Worm (Caenorhabditis elegans) whole organism, L4 larva: ENCODE results near the gene smrd-1.
A peak's percentile ranks its signal among the peaks of the same experiment; 100 is the strongest.

Experiments used
- aly-2 ChIP-seq: sonication (generic microtip); optimal IDR thresholded peaks from 2 replicates; lab custom pipeline; 2018; ENCODE audit warnings: missing biosample characterization, missing genetic modification characterization
- ama-1 ChIP-seq: fragments of 150-350 bp; optimal IDR thresholded peaks from 2 replicates; lab custom pipeline; 2014; ENCODE audit warnings: inconsistent platforms, mixed read lengths
- arid-1 ChIP-seq: fragments of 200-800 bp; sonication (Bioruptor generic); conservative IDR thresholded peaks from 2 replicates; pipeline ENCODE4 v1.3.6; 2022; ENCODE audit warnings: missing genetic modification reagents, missing genetic modification characterization, missing compliant biosample characterization
- nhr-42 ChIP-seq: fragments of 200-800 bp; sonication (Bioruptor generic); IDR thresholded peaks from 2 replicates; pipeline ENCODE4 v1.3.6; 2022; ENCODE audit warnings: missing genetic modification characterization, missing compliant biosample characterization
- pha-4 ChIP-seq, 2 experiments: fragments of 150-350 bp in 1 of 2; fragments of 200-800 bp in 1 of 2; sonication (Bioruptor generic) in 1 of 2; IDR thresholded peaks in 1 of 2; optimal IDR thresholded peaks in 1 of 2; 2 replicates each; pipeline versions ENCODE4 v1.3.6 to Lab custom; 2014 to 2022; ENCODE audit warnings: missing genetic modification characterization in 2 of 2, missing genetic modification reagents in 2 of 2, missing biosample characterization in 1 of 2, missing compliant biosample characterization in 1 of 2
- zag-1 ChIP-seq: fragments of 150-350 bp; optimal IDR thresholded peaks from 2 replicates; lab custom pipeline; 2014; ENCODE audit warnings: missing biosample characterization, missing genetic modification characterization
- zip-2 ChIP-seq: fragments of 150-350 bp; optimal IDR thresholded peaks from 2 replicates; lab custom pipeline; 2014; ENCODE audit warnings: missing biosample characterization, missing genetic modification characterization

DNA sequence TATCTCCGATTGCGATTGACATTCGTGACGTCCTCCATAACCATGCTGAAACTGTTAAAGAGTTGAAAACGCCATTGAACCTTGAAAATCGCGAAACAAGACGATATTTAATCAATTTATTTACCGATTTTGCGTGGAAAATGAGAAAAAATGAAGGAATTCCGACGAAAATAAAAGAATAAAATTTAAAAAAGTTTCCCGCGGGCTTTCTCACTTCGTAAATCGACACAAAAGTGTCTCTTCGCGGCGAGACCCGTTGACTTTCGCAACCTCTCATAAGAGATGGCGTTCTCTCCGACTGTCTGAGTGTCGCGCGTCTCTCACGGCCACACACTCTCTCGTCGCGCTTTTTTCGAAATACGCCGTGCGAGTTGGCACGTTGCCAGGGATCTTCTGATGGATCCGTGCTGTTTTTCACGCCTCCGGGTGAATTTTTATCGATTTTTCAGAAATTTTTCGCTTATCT is 28.6 kb downstream of the smrd-1 start, which contains the start of gene hat-1:
- peak; percentile 94 for TF ChIP-seq arid-1 (GFP tag; lab: Robert Waterston, UW)
- peak; percentile 93 for TF ChIP-seq nhr-42 (GFP tag; lab: Robert Waterston, UW)
- TF ChIP-seq zip-2 (tag; lab: Kevin White, UChicago), result peak; percentile 64
- TF ChIP-seq ama-1 (lab: Kevin White, UChicago), result no peak
- TF ChIP-seq pha-4 (GFP tag; IDR thresholded peaks at IDR 0.05; lab: Robert Waterston, UW), result peak; percentile 74; the same call in 1 of the 2 replicates
- TF ChIP-seq pha-4 (tag; optimal IDR thresholded peaks at IDR 0.05; lab: Kevin White, UChicago), result no peak
- no peak for TF ChIP-seq aly-2 (tag; lab: Kevin White, UChicago)
- no peak for TF ChIP-seq zag-1 (tag; lab: Kevin White, UChicago)
